Worm (Caenorhabditis elegans): ENCODE measurements around the gene K06A9.3.

K06A9.3 gene

DNA sequence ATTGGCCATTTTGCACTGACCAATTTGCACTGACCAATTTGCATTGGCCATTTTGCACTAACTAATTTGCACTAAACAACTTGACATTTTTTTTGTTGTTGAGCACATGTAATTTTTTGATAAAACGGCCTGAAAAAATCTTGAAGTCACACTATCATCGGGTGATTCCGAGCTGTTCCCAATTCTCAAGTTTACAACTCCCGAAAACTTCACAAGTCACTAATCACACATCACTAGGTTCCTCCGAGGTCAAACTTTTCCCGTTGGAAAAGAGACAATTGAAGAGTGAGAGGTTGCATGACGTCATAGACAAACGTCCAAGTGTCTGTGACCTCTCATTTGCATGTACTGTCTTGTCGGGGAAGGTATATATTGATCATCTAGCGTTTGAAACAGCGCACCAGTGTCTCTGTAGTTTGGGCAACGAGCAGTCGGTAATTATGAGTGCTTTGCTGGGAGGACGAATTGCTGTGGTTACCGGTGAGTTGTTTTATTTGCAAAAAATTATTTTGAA is 49.0 kb downstream of the K06A9.3 start, which contains the start of the genes D1005.10 and dhs-25 (continued):
- TF ChIP-seq mes-2 (tag; optimal IDR thresholded peaks at IDR 0.05; ENCODE audit: poor library complexity, severe bottlenecking) (peak; percentile 80), F44E2.7 (GFP tag; IDR thresholded peaks at IDR 0.05) (no peak), mdl-1 (tag; optimal IDR thresholded peaks at IDR 0.05) (no peak), egl-43 (GFP tag; IDR thresholded peaks at IDR 0.05) (no peak), tra-1 (GFP tag; IDR thresholded peaks at IDR 0.05) (peak; percentile 78), nhr-48 (tag; optimal IDR thresholded peaks at IDR 0.05) (peak; percentile 96), T26A8.4 (GFP tag; IDR thresholded peaks at IDR 0.05) (peak; percentile 12; the same call in 1 of the 2 replicates), saeg-2 (GFP tag; IDR thresholded peaks at IDR 0.05) (0 out of 2 replicates have a peak, but pooled peaks have one; percentile 63), ceh-32 (tag; optimal IDR thresholded peaks at IDR 0.05; ENCODE audit: poor library complexity) (no peak), php-3 (GFP tag; IDR thresholded peaks at IDR 0.05) (peak; percentile 36; the same call in 1 of the 2 replicates), ama-1 (optimal IDR thresholded peaks at IDR 0.05) (peak; percentile 35), lir-3 (tag; optimal IDR thresholded peaks at IDR 0.05) (no peak), F37D6.2 (tag; optimal IDR thresholded peaks at IDR 0.05) (no peak), ceh-20 (GFP tag; IDR thresholded peaks at IDR 0.05) (peak; percentile 47; the same call in 1 of the 2 replicates), nhr-10 (tag; optimal IDR thresholded peaks at IDR 0.05) (peak; percentile 93), arid-1 (GFP tag; conservative IDR thresholded peaks at IDR 0.05) (no peak; the same call in 1 of the 2 replicates), ceh-44 (GFP tag; IDR thresholded peaks at IDR 0.05) (no peak), nhr-77 (tag; optimal IDR thresholded peaks at IDR 0.05) (peak; percentile 43), hlh-30 (tag; optimal IDR thresholded peaks at IDR 0.05; ENCODE audit: insufficient read depth) (peak; percentile 89), set-16 (GFP tag; IDR thresholded peaks at IDR 0.05) (no peak), lin-1 (GFP tag; IDR thresholded peaks at IDR 0.05) (peak; percentile 34; the same call in 1 of the 2 replicates), zfp-3 (GFP tag; conservative IDR thresholded peaks at IDR 0.05) (no peak), ceh-28 (tag; optimal IDR thresholded peaks at IDR 0.05) (no peak), ztf-7 (tag; optimal IDR thresholded peaks at IDR 0.05) (no peak), nhr-28 (tag; optimal IDR thresholded peaks at IDR 0.05) (peak; percentile 68), Y48G9A.11 (GFP tag; IDR thresholded peaks at IDR 0.05) (no peak), daf-16 (GFP tag; optimal IDR thresholded peaks at IDR 0.05) (peak; percentile 38 to 60), daf-16 (tag; optimal IDR thresholded peaks at IDR 0.05) (peak; percentile 92), nhr-76 (tag; optimal IDR thresholded peaks at IDR 0.05) (no peak), lin-13 (GFP tag; optimal IDR thresholded peaks at IDR 0.05) (no peak)

ce11 chrX:1485718-1486117 is 49.4 kb downstream of the K06A9.3 start, which contains the start of gene D1005.4:
Gene D1005.4 (minus strand): TSS chrX:1485818.
- TF ChIP-seq nhr-237 (tag; optimal IDR thresholded peaks at IDR 0.05) (no peak), nhr-28 (tag; optimal IDR thresholded peaks at IDR 0.05) (peak; percentile 38)
